Fruit fly (Drosophila melanogaster): Measurements from ENCODE around the gene HtrA2.

The HtrA2 gene

dm6 chr3R:14516742-14517141 lies 5.2 kb upstream of the HtrA2 start, which contains the start of gene CG34273:
Gene CG34273 (plus strand): TSS chr3R:14517042.
- TF ChIP-seq CG14655 (GFP tag; optimal IDR thresholded peaks at IDR 0.05) (no peak), CG12605 (GFP tag; IDR thresholded peaks at IDR 0.05) (no peak), CG8301 (tag; optimal IDR thresholded peaks at IDR 0.05) (no peak), gl (tag; optimal IDR thresholded peaks at IDR 0.05) (no peak), CG17806 (tag; optimal IDR thresholded peaks at IDR 0.05) (no peak), Pif1B (GFP tag; optimal IDR thresholded peaks at IDR 0.05) (no peak), CG32121 (GFP tag; IDR thresholded peaks at IDR 0.05) (no peak), CG8159 (tag; optimal IDR thresholded peaks at IDR 0.05) (no peak), CG13204 (GFP tag; optimal IDR thresholded peaks at IDR 0.05) (no peak), CG15710 (tag; optimal IDR thresholded peaks at IDR 0.05) (no peak), D1 (tag; optimal IDR thresholded peaks at IDR 0.05) (no peak), CG34367 (tag; optimal IDR thresholded peaks at IDR 0.05) (no peak), fd96Ca (GFP tag; IDR thresholded peaks at IDR 0.05) (no peak), rn (GFP tag; IDR thresholded peaks at IDR 0.05) (no peak), Pif1A (GFP tag; optimal IDR thresholded peaks at IDR 0.05) (no peak), CG10348 (GFP tag; IDR thresholded peaks at IDR 0.05) (no peak), Ets98B (GFP tag; IDR thresholded peaks at IDR 0.05) (no peak), CG4496 (GFP tag; IDR thresholded peaks at IDR 0.05) (no peak), EcR (GFP tag; optimal IDR thresholded peaks at IDR 0.05) (no peak)

dm6 chr3R:14513420-14513819 lies 1.9 kb upstream of the HtrA2 start, which contains the start of gene CG8461:
Gene CG8461 (minus strand): TSS chr3R:14513637.
- TF ChIP-seq CG34367 (tag; optimal IDR thresholded peaks at IDR 0.05) (no peak), rn (GFP tag; IDR thresholded peaks at IDR 0.05) (no peak), fd96Ca (GFP tag; IDR thresholded peaks at IDR 0.05) (no peak), CG17806 (tag; optimal IDR thresholded peaks at IDR 0.05) (no peak), Ets98B (GFP tag; IDR thresholded peaks at IDR 0.05) (no peak), EcR (GFP tag; optimal IDR thresholded peaks at IDR 0.05) (no peak), CG12605 (GFP tag; IDR thresholded peaks at IDR 0.05) (no peak), CG15710 (tag; optimal IDR thresholded peaks at IDR 0.05) (no peak), CG14655 (GFP tag; optimal IDR thresholded peaks at IDR 0.05) (no peak), gl (tag; optimal IDR thresholded peaks at IDR 0.05) (no peak), CG13204 (GFP tag; optimal IDR thresholded peaks at IDR 0.05) (no peak), CG8159 (tag; optimal IDR thresholded peaks at IDR 0.05) (no peak)

dm6 chr3R:14505120-14505519 lies 6.4 kb downstream of the HtrA2 start:
- TF ChIP-seq gl (tag; optimal IDR thresholded peaks at IDR 0.05) (no peak), CG12605 (GFP tag; IDR thresholded peaks at IDR 0.05) (0 out of 2 replicates have a peak, but pooled peaks have one; percentile 10), CG10348 (GFP tag; IDR thresholded peaks at IDR 0.05) (no peak), rn (GFP tag; IDR thresholded peaks at IDR 0.05) (no peak), CG13204 (GFP tag; optimal IDR thresholded peaks at IDR 0.05) (no peak), Pif1A (GFP tag; optimal IDR thresholded peaks at IDR 0.05) (no peak), CG8301 (tag; optimal IDR thresholded peaks at IDR 0.05) (peak; percentile 44), CG17806 (tag; optimal IDR thresholded peaks at IDR 0.05) (no peak), fd96Ca (GFP tag; IDR thresholded peaks at IDR 0.05) (no peak), D1 (tag; optimal IDR thresholded peaks at IDR 0.05) (no peak)

- TF ChIP-seq gl (tag; optimal IDR thresholded peaks at IDR 0.05) (no peak), D1 (tag; optimal IDR thresholded peaks at IDR 0.05) (no peak), CG34367 (tag; optimal IDR thresholded peaks at IDR 0.05) (peak; percentile 54), Ets98B (GFP tag; IDR thresholded peaks at IDR 0.05) (peak; percentile 71), Pif1B (GFP tag; optimal IDR thresholded peaks at IDR 0.05) (peak; percentile 65), Snoo (tag; optimal IDR thresholded peaks at IDR 0.05) (peak; percentile 53), CG10348 (GFP tag; IDR thresholded peaks at IDR 0.05) (no peak), CG8301 (tag; optimal IDR thresholded peaks at IDR 0.05) (peak; percentile 29), CG8159 (tag; optimal IDR thresholded peaks at IDR 0.05) (peak; percentile 59), CG13204 (GFP tag; optimal IDR thresholded peaks at IDR 0.05) (peak; percentile 32), fd96Ca (GFP tag; IDR thresholded peaks at IDR 0.05) (peak; percentile 47; the same call in 1 of the 3 replicates), CG32121 (GFP tag; IDR thresholded peaks at IDR 0.05) (peak; percentile 73; the same call in 1 of the 2 replicates), EcR (GFP tag; optimal IDR thresholded peaks at IDR 0.05) (no peak), CG9948 (tag; optimal IDR thresholded peaks at IDR 0.05) (peak; percentile 58), CG4496 (GFP tag; IDR thresholded peaks at IDR 0.05) (peak; percentile 66; the same call in 2 of the 3 replicates), rn (GFP tag; IDR thresholded peaks at IDR 0.05) (0 out of 2 replicates have a peak, but pooled peaks have one; percentile 44), Pif1A (GFP tag; optimal IDR thresholded peaks at IDR 0.05) (peak; percentile 62), CG12605 (GFP tag; IDR thresholded peaks at IDR 0.05) (no peak), CG14655 (GFP tag; optimal IDR thresholded peaks at IDR 0.05) (peak; percentile 58), CG15710 (tag; optimal IDR thresholded peaks at IDR 0.05) (peak; percentile 66), CG17806 (tag; optimal IDR thresholded peaks at IDR 0.05) (peak; percentile 42)
Observed at dm6 chr3R:14498072-14498471, 13.4 kb downstream of the HtrA2 start.

- TF ChIP-seq EcR (GFP tag; optimal IDR thresholded peaks at IDR 0.05) (no peak), CG4496 (GFP tag; IDR thresholded peaks at IDR 0.05) (no peak), CG8159 (tag; optimal IDR thresholded peaks at IDR 0.05) (peak; percentile 42), gl (tag; optimal IDR thresholded peaks at IDR 0.05) (no peak), CG15710 (tag; optimal IDR thresholded peaks at IDR 0.05) (peak; percentile 16), CG9948 (tag; optimal IDR thresholded peaks at IDR 0.05) (peak; percentile 19), fd96Ca (GFP tag; IDR thresholded peaks at IDR 0.05) (no peak), Pif1A (GFP tag; optimal IDR thresholded peaks at IDR 0.05) (no peak), CG10348 (GFP tag; IDR thresholded peaks at IDR 0.05) (no peak), CG8301 (tag; optimal IDR thresholded peaks at IDR 0.05) (peak; percentile 10), Snoo (tag; optimal IDR thresholded peaks at IDR 0.05) (peak; percentile 8), rn (GFP tag; IDR thresholded peaks at IDR 0.05) (no peak), CG34367 (tag; optimal IDR thresholded peaks at IDR 0.05) (no peak), CG14655 (GFP tag; optimal IDR thresholded peaks at IDR 0.05) (peak; percentile 23), Ets98B (GFP tag; IDR thresholded peaks at IDR 0.05) (peak; percentile 41; the same call in 1 of the 2 replicates), CG17806 (tag; optimal IDR thresholded peaks at IDR 0.05) (peak; percentile 28)
Observed at dm6 chr3R:14496385-14496784, 15.1 kb downstream of the HtrA2 start.

Data from whole organism, pupa.